Fruit fly (Drosophila melanogaster): ENCODE measurements around the gene tHMG2.

tHMG2 gene

DNA sequence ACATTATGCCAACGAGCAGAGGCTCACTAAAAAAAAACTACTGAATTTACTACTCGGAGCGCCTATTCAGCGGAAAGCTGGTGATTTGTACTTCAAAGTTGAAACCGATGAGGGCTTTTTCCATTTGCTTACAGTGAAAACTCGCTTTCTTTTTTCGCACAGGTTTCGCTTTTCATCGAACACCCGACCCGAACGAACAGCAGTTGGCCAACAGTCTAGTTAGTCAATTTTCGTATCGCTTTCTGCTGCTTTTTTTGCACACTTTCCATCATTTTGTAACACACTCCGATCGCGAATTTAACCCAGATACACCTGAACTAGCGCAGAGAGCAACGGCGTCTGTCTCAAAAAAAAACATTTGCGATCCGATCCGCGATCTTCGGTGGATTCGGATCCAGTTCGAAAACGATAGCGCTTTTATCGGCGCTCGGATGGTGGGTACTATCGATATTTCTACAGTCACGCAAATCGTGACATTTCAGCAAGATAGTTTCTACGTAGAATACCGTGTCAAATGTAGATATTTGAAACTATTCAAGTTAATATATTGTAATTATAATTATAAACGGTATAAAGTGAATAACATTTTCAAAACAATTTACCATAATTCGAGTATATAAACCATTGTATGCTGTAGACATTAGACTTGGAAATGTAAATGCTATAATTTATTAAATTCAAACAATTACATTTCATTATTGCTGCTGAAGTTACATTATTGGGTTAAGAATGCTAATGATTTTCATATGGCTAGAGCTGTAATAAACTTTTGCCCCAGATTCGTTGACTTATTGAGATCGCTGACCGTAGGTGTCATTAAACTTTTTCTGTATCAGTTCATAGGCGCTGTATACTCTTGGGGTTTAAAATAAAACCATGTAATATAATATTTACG lies 35.8 kb downstream of the tHMG2 start, which contains the start of gene CG5346 (continued):
- peak; percentile 87 for TF ChIP-seq CG13287 (GFP tag; IDR thresholded peaks at IDR 0.05; ENCODE audit: partially characterized antibody)
- TF ChIP-seq CG7745 (tag; optimal IDR thresholded peaks at IDR 0.05): no peak
- no peak for TF ChIP-seq YL-1 (GFP tag; optimal IDR thresholded peaks at IDR 0.05)
- TF ChIP-seq CG11085 (GFP tag; IDR thresholded peaks at IDR 0.05): no peak
- peak; percentile 47; the same call in 1 of the 2 replicates for TF ChIP-seq sna (GFP tag; IDR thresholded peaks at IDR 0.05; ENCODE audit: partially characterized antibody)
- TF ChIP-seq gcm (GFP tag; optimal IDR thresholded peaks at IDR 0.05): no peak
- no peak for TF ChIP-seq fd3F (GFP tag; optimal IDR thresholded peaks at IDR 0.05)
- TF ChIP-seq Dp (GFP tag; optimal IDR thresholded peaks at IDR 0.05): peak; percentile 61
- no peak for TF ChIP-seq usp (GFP tag; optimal IDR thresholded peaks at IDR 0.05)
- no peak for TF ChIP-seq pnt (GFP tag; optimal IDR thresholded peaks at IDR 0.05)
- TF ChIP-seq ems (GFP tag; optimal IDR thresholded peaks at IDR 0.05): no peak
- no peak for TF ChIP-seq CG13296 (GFP tag; optimal IDR thresholded peaks at IDR 0.05)
- no peak for TF ChIP-seq CG11398 (GFP tag; optimal IDR thresholded peaks at IDR 0.05)
- no peak for TF ChIP-seq CG33213 (GFP tag; optimal IDR thresholded peaks at IDR 0.05)
- TF ChIP-seq rib (GFP tag; IDR thresholded peaks at IDR 0.05): peak; percentile 61
- no peak for TF ChIP-seq CG15601 (tag; optimal IDR thresholded peaks at IDR 0.05)
- TF ChIP-seq bcd (GFP tag; optimal IDR thresholded peaks at IDR 0.05): no peak
- no peak for TF ChIP-seq z (GFP tag; IDR thresholded peaks at IDR 0.05)
- TF ChIP-seq toy (GFP tag; IDR thresholded peaks at IDR 0.05): no peak
- TF ChIP-seq CG42726 (GFP tag; IDR thresholded peaks at IDR 0.05; ENCODE audit: partially characterized antibody): peak; percentile 84
- no peak for TF ChIP-seq so (GFP tag; IDR thresholded peaks at IDR 0.05)
- TF ChIP-seq Hr3 (GFP tag; optimal IDR thresholded peaks at IDR 0.05): no peak
- peak; percentile 6 for TF ChIP-seq lilli (GFP tag; optimal IDR thresholded peaks at IDR 0.05)
- no peak for TF ChIP-seq hth (optimal IDR thresholded peaks at IDR 0.05)
- no peak for TF ChIP-seq CG14667 (GFP tag; IDR thresholded peaks at IDR 0.05)
- no peak for TF ChIP-seq Neu2 (GFP tag; optimal IDR thresholded peaks at IDR 0.05; ENCODE audit: borderline replicate concordance)
- no peak for TF ChIP-seq pros (GFP tag; optimal IDR thresholded peaks at IDR 0.05)
- TF ChIP-seq dm (GFP tag; optimal IDR thresholded peaks at IDR 0.05): no peak
- no peak for TF ChIP-seq wor (GFP tag; IDR thresholded peaks at IDR 0.05)
- no peak for TF ChIP-seq tup (GFP tag; optimal IDR thresholded peaks at IDR 0.05)
- no peak for TF ChIP-seq emc (GFP tag; optimal IDR thresholded peaks at IDR 0.05)
- TF ChIP-seq Bteb2 (GFP tag; optimal IDR thresholded peaks at IDR 0.05): no peak
- no peak for TF ChIP-seq Pdp1 (GFP tag; optimal IDR thresholded peaks at IDR 0.05)
- peak; percentile 22 for TF ChIP-seq grau (tag; optimal IDR thresholded peaks at IDR 0.05)
- peak; percentile 81 for TF ChIP-seq vnd (GFP tag; IDR thresholded peaks at IDR 0.05; ENCODE audit: partially characterized antibody)
- TF ChIP-seq CG12299 (tag; optimal IDR thresholded peaks at IDR 0.05): no peak
- TF ChIP-seq Atf6 (GFP tag; IDR thresholded peaks at IDR 0.05): no peak
- TF ChIP-seq PHDP (tag; optimal IDR thresholded peaks at IDR 0.05): no peak
- no peak for TF ChIP-seq kni (GFP tag; optimal IDR thresholded peaks at IDR 0.05)
- TF ChIP-seq CG13424 (tag; optimal IDR thresholded peaks at IDR 0.05): no peak
- TF ChIP-seq CG12659 (GFP tag; optimal IDR thresholded peaks at IDR 0.05): peak; percentile 61
- TF ChIP-seq sc (optimal IDR thresholded peaks at IDR 0.05): no peak
- no peak for TF ChIP-seq sc (GFP tag; optimal IDR thresholded peaks at IDR 0.05)
- no peak for TF ChIP-seq Sin3A (optimal IDR thresholded peaks at IDR 0.05)
- no peak for TF ChIP-seq CG11504 (tag; optimal IDR thresholded peaks at IDR 0.05)
- no peak for TF ChIP-seq Dip3 (GFP tag; optimal IDR thresholded peaks at IDR 0.05)
- TF ChIP-seq CG9932 (GFP tag; IDR thresholded peaks at IDR 0.05): peak; percentile 38; the same call in 1 of the 2 replicates
- no peak for TF ChIP-seq ERR (GFP tag; optimal IDR thresholded peaks at IDR 0.05)
- peak; percentile 91 for TF ChIP-seq Dref (GFP tag; IDR thresholded peaks at IDR 0.05)
- TF ChIP-seq CG2120 (GFP tag; optimal IDR thresholded peaks at IDR 0.05): no peak
